Worm (Caenorhabditis elegans): ENCODE measurements around the gene R09E10.6.

R09E10.6 gene

DNA sequence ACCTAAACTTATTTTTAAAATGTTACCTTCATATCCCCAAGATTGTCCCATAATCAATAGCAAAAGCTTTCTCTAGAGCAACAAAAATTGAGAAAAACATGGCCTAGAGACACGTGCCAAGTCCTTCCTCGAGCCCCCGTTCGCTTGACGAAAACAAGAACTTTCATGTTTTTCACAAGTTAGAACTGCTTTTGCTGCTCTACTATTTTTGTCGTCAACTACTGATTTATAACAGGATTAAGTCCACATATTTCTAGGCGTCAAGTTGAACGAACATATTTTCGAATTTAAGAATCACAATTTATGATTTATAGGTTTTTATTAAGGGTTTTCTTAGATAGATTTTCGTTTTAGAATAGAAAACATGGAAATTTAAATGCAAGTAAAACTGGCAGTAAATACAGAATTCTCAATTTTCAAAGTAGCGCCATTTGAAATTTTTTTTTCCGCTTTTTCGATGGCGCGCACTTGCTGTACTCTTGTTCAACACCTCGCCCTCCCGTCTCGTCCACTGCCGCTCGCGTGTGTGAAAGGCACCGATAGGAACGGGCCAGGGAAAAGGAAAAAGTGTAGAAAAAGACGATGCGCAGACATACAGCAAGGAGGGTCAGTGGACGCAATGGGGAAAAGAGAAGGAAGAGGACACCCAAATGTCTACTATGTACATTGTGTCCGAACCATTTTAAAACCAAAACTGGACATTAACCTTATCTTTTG lies 9.6 kb downstream of the R09E10.6 start, which contains the start of gene rad-51 (continued):
- TF ChIP-seq lin-13 (GFP tag; optimal IDR thresholded peaks at IDR 0.05): peak; percentile 10
- TF ChIP-seq sup-37 (GFP tag; optimal IDR thresholded peaks at IDR 0.05): no peak
- peak; percentile 42 for TF ChIP-seq swsn-7 (tag; optimal IDR thresholded peaks at IDR 0.05)
- no peak for TF ChIP-seq ztf-11 (tag; optimal IDR thresholded peaks at IDR 0.05)
- no peak; the same call in 1 of the 2 replicates for TF ChIP-seq nhr-19 (GFP tag; conservative IDR thresholded peaks at IDR 0.05)
- TF ChIP-seq vab-15 (tag; optimal IDR thresholded peaks at IDR 0.05): no peak
- TF ChIP-seq alr-1 (tag; optimal IDR thresholded peaks at IDR 0.05; ENCODE audit: borderline replicate concordance): no peak
- TF ChIP-seq fos-1 (tag; optimal IDR thresholded peaks at IDR 0.05): no peak
- no peak for TF ChIP-seq sox-4 (tag; optimal IDR thresholded peaks at IDR 0.05)
- no peak for TF ChIP-seq ces-1 (GFP tag; optimal IDR thresholded peaks at IDR 0.05)
- TF ChIP-seq fkh-10 (GFP tag; optimal IDR thresholded peaks at IDR 0.05): peak; percentile 2
- TF ChIP-seq aly-2 (tag; optimal IDR thresholded peaks at IDR 0.05): no peak
- TF ChIP-seq unc-86 (tag; optimal IDR thresholded peaks at IDR 0.05): peak; percentile 32
- TF ChIP-seq lin-39 (tag; optimal IDR thresholded peaks at IDR 0.05): no peak
- no peak for TF ChIP-seq nhr-28 (tag; optimal IDR thresholded peaks at IDR 0.05)
- no peak for TF ChIP-seq egl-27 (tag; optimal IDR thresholded peaks at IDR 0.05)
- TF ChIP-seq unc-98 (GFP tag; IDR thresholded peaks at IDR 0.05): no peak
- TF ChIP-seq efl-1 (optimal IDR thresholded peaks at IDR 0.05): peak; percentile 57 to 89
- peak; percentile 86 to 98 for TF ChIP-seq efl-1 (GFP tag; optimal IDR thresholded peaks at IDR 0.05 in 1 of 2)
- TF ChIP-seq ceh-8 (GFP tag; optimal IDR thresholded peaks at IDR 0.05): peak; percentile 16
- TF ChIP-seq elt-3 (tag; optimal IDR thresholded peaks at IDR 0.05): peak in 1 of 6 experiments; percentile 6
- peak; percentile 46 for TF ChIP-seq skn-1 (tag; optimal IDR thresholded peaks at IDR 0.05)
- TF ChIP-seq efl-3 (GFP tag; optimal IDR thresholded peaks at IDR 0.05): no peak
- no peak for TF ChIP-seq ets-5 (GFP tag; IDR thresholded peaks at IDR 0.05)
- peak; percentile 48 for TF ChIP-seq blmp-1 (tag; optimal IDR thresholded peaks at IDR 0.05)
- TF ChIP-seq xbp-1 (tag; optimal IDR thresholded peaks at IDR 0.05): peak; percentile 45
- TF ChIP-seq nhr-47 (tag; optimal IDR thresholded peaks at IDR 0.05): no peak
- peak; percentile 59 for TF ChIP-seq rnt-1 (tag; optimal IDR thresholded peaks at IDR 0.05)
- no peak for TF ChIP-seq C34B4.2 (tag; optimal IDR thresholded peaks at IDR 0.05)
- no peak for TF ChIP-seq nhr-76 (tag; optimal IDR thresholded peaks at IDR 0.05)
- no peak for TF ChIP-seq ceh-63 (GFP tag; optimal IDR thresholded peaks at IDR 0.05)
- TF ChIP-seq jun-1 (tag; optimal IDR thresholded peaks at IDR 0.05): peak; percentile 45
- TF ChIP-seq nhr-12 (tag; optimal IDR thresholded peaks at IDR 0.05): no peak
- TF ChIP-seq nhr-71 (tag; optimal IDR thresholded peaks at IDR 0.05): peak; percentile 68
- TF ChIP-seq hpl-2 (GFP tag; optimal IDR thresholded peaks at IDR 0.05): no peak

- no peak for TF ChIP-seq fos-1 (tag; optimal IDR thresholded peaks at IDR 0.05)
- TF ChIP-seq snu-23 (GFP tag; optimal IDR thresholded peaks at IDR 0.05): no peak
- TF ChIP-seq egl-27 (tag; optimal IDR thresholded peaks at IDR 0.05): no peak
- no peak for TF ChIP-seq lir-3 (tag; optimal IDR thresholded peaks at IDR 0.05; ENCODE audit: poor library complexity)
- TF ChIP-seq nhr-28 (tag; optimal IDR thresholded peaks at IDR 0.05): no peak
- no peak for TF ChIP-seq mdl-1 (tag; optimal IDR thresholded peaks at IDR 0.05)
- TF ChIP-seq pag-3 (tag; optimal IDR thresholded peaks at IDR 0.05; ENCODE audit: borderline replicate concordance, insufficient read depth): no peak
- no peak for TF ChIP-seq fkh-10 (GFP tag; optimal IDR thresholded peaks at IDR 0.05)
- no peak for TF ChIP-seq lsy-2 (tag; optimal IDR thresholded peaks at IDR 0.05)
- no peak for TF ChIP-seq unc-86 (tag; optimal IDR thresholded peaks at IDR 0.05)
- no peak for TF ChIP-seq nhr-237 (tag; optimal IDR thresholded peaks at IDR 0.05)
- TF ChIP-seq dpl-1 (GFP tag; optimal IDR thresholded peaks at IDR 0.05): no peak
- TF ChIP-seq lin-39 (tag; optimal IDR thresholded peaks at IDR 0.05): no peak
- TF ChIP-seq F16B12.6 (tag; optimal IDR thresholded peaks at IDR 0.05): no peak
- TF ChIP-seq ets-5 (GFP tag; IDR thresholded peaks at IDR 0.05): no peak
- no peak for TF ChIP-seq ztf-4 (tag; optimal IDR thresholded peaks at IDR 0.05)
- no peak for TF ChIP-seq egl-13 (tag; optimal IDR thresholded peaks at IDR 0.05)
These were observed 12.4 kb downstream of the R09E10.6 start, which contains the start of gene thk-1 for ce11 chrIV:10281482-10281881. TSS of gene thk-1 (minus strand) at chrIV:10281582.

Data from whole organism, L1 larva.